Fruit fly (Drosophila melanogaster) whole organism: ENCODE data around the gene Osi22.

Source experiments
- CG8478 ChIP-seq: fragments of >200 bp; optimal IDR thresholded peaks from 2 replicates; lab custom pipeline; 2018; ENCODE audit warnings: inconsistent platforms
- Dll ChIP-seq: fragments of >200 bp; optimal IDR thresholded peaks from 2 replicates; lab custom pipeline; 2017
- pan ChIP-seq: fragments of >200 bp; optimal IDR thresholded peaks from 2 replicates; lab custom pipeline; 2017
- psq ChIP-seq: fragments of >200 bp; optimal IDR thresholded peaks from 2 replicates; lab custom pipeline; 2017
- usp ChIP-seq: fragments of >200 bp; optimal IDR thresholded peaks from 2 replicates; lab custom pipeline; 2017; ENCODE audit warnings: missing biosample characterization, missing genetic modification characterization, mixed read lengths

DNA sequence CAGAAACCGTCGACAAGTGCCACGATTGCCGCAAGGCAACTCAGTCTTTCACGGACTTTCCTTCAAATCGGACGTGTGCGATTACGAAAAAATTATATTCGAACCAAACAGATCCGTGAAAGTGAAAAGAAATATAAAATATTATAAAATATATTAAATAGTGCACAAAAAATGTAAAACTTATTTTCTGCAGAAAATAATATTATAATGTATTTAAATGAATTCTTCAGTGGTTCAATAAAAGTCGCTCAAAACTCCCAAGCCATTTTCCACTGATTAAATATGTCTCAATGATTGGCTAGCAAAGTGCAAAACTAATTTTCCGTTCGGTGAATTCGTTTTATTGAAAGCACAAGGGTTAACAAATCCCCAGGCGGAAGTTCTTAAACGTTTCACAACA is 47.6 kb downstream of the Osi22 start, which contains the start of gene PK2-R1:
- TF ChIP-seq usp (GFP tag; lab: Kevin White, UChicago) = no peak
- no peak for TF ChIP-seq CG8478
- TF ChIP-seq psq = no peak
- TF ChIP-seq pan (lab: Kevin White, UChicago) = no peak
- TF ChIP-seq Dll (lab: Kevin White, UChicago) = no peak
